Worm (Caenorhabditis elegans): ENCODE data around the gene math-42.

ce11 chrII:2075513-2075912 lies 24.2 kb upstream of the math-42 start, which contains the start of gene F07E5.8:
- TF ChIP-seq hnd-1 (tag; optimal IDR thresholded peaks at IDR 0.05) = no peak
- no peak for TF ChIP-seq ceh-13 (GFP tag; optimal IDR thresholded peaks at IDR 0.05)

Measured in whole organism, early embryonic.